Worm (Caenorhabditis elegans) whole organism, early embryonic: ENCODE results near the gene Y54G9A.5.

ENCODE experiments used
- B0310.2 ChIP-seq: sonication (generic microtip); optimal IDR thresholded peaks from 2 replicates; lab custom pipeline; 2016; ENCODE audit warnings: mild to moderate bottlenecking, missing genetic modification characterization, missing compliant biosample characterization
- aly-1 ChIP-seq: sonication (generic microtip); optimal IDR thresholded peaks from 2 replicates; lab custom pipeline; 2016; ENCODE audit warnings: missing genetic modification characterization, missing compliant biosample characterization
- ama-1 ChIP-seq: fragments of 150-350 bp; optimal IDR thresholded peaks from 2 replicates; lab custom pipeline; 2014
- ceh-13 ChIP-seq: fragments of 200-800 bp; sonication (Bioruptor generic); optimal IDR thresholded peaks from 2 replicates; lab custom pipeline; 2018; ENCODE audit warnings: mild to moderate bottlenecking, missing genetic modification characterization, missing compliant biosample characterization
- flt-1 ChIP-seq: fragments of 200-800 bp; sonication (Bioruptor generic); IDR thresholded peaks from 2 replicates; pipeline ENCODE4 v1.3.6; 2022; ENCODE audit warnings: missing genetic modification characterization, missing compliant biosample characterization
- hmbx-1 ChIP-seq: sonication (generic microtip); optimal IDR thresholded peaks from 2 replicates; lab custom pipeline; 2016; ENCODE audit warnings: mild to moderate bottlenecking, missing genetic modification characterization, missing compliant biosample characterization
- hmg-4 ChIP-seq: fragments of 200-800 bp; sonication (Bioruptor generic); optimal IDR thresholded peaks from 2 replicates; lab custom pipeline; 2018; ENCODE audit warnings: mild to moderate bottlenecking, missing genetic modification characterization, missing compliant biosample characterization
- hnd-1 ChIP-seq: sonication (generic microtip); optimal IDR thresholded peaks from 2 replicates; lab custom pipeline; 2016; ENCODE audit warnings: missing genetic modification characterization, missing compliant biosample characterization
- pes-1 ChIP-seq: fragments of 200-800 bp; sonication (Bioruptor generic); IDR thresholded peaks from 2 replicates; pipeline ENCODE4 v1.3.6; 2022; ENCODE audit warnings: missing genetic modification reagents, missing genetic modification characterization, missing compliant biosample characterization
- scrt-1 ChIP-seq: fragments of 200-800 bp; sonication (Bioruptor generic); IDR thresholded peaks from 2 replicates; pipeline ENCODE4 v1.3.6; 2022; ENCODE audit warnings: missing genetic modification characterization, missing compliant biosample characterization
- sea-1 ChIP-seq: fragments of 200-800 bp; sonication (Bioruptor generic); conservative IDR thresholded peaks from 2 replicates; pipeline ENCODE4 v1.3.6; 2022; ENCODE audit warnings: missing genetic modification characterization, missing compliant biosample characterization
- tbx-11 ChIP-seq: fragments of 200-800 bp; sonication (Bioruptor generic); IDR thresholded peaks from 2 replicates; pipeline ENCODE4 v1.3.6; 2022; ENCODE audit warnings: missing genetic modification characterization, missing compliant biosample characterization
- tbx-37 ChIP-seq: fragments of 200-800 bp; sonication (Bioruptor generic); conservative IDR thresholded peaks from 2 replicates; pipeline ENCODE4 v1.3.6; 2022; ENCODE audit warnings: missing genetic modification reagents, missing genetic modification characterization, missing compliant biosample characterization

DNA sequence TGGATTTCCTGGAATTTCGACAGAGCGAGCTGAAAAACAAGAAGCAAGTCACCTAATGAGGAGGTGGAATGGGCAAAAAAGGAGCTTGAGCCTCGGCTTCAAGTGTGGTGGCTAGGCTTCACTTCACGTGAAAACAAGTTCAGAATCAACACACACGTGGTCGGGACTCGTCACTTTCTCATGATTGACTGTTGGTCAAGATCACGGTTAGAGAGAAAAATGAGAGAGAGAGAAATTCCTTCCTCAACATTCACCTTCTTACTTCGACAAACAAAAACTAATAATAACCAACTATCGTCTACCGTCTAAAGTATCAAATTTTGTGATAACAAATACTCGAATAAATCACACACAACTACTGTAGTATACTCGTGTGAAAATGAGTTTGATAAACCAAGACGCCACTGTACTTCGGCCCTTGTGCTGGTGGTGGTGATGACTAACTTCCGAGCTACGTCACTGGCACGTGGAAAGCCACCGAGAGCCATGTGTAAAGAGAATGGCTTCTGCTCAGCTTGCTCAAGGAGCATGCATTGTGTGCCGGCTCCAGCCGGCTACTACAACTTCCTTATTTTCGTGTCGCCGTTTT is 49.1 kb upstream of the Y54G9A.5 start:
- TF ChIP-seq scrt-1 (no peak), sea-1 (GFP tag; lab: Robert Waterston, UW) (no peak), ama-1 (lab: Kevin White, UChicago) (no peak), ceh-13 (GFP tag; lab: Kevin White, UChicago) (no peak), hmg-4 (GFP tag; lab: Kevin White, UChicago) (no peak), flt-1 (GFP tag; lab: Robert Waterston, UW) (no peak), hmbx-1 (tag; lab: Kevin White, UChicago) (no peak), tbx-11 (GFP tag; lab: Robert Waterston, UW) (no peak), hnd-1 (tag; lab: Kevin White, UChicago) (no peak), tbx-37 (no peak), B0310.2 (no peak), pes-1 (GFP tag; lab: Robert Waterston, UW) (no peak), aly-1 (tag; lab: Kevin White, UChicago) (no peak)
